Worm (Caenorhabditis elegans): ENCODE data around the gene cest-1.1.

cest-1.1 gene

DNA sequence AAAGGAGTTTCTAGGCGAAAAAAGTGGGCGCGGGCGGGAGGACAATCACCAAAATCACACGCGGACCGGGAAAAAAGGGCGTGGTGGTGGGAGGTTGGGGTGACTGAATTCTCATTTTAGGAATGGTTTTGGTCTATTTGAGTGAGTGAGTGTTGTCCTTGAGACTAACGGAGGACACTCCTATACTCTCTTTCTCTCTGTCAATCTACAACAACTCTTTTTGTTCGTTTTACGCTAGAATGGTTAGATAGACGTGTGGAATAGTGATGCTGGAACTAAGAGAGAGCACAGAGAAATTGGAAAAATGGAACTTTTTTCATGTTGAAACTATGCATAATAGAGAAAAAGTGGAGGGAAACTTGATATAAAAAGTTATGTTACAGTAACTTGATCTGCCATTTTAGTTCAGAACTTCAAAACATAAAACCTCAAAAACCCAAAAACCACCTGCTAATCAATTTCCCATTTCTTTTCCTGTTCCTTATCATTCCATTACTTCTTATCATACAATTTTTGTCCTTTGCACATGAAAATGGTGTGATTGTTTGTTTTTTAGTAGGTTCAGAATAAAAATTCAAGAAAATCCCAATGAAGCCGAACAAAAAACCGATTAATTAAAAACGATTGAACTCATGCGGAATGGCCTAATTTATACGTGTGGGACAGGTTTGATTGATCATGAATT, 31.6 kb downstream of the cest-1.1 start:
- TF ChIP-seq fkh-10 (GFP tag; optimal IDR thresholded peaks at IDR 0.05) = no peak
- TF ChIP-seq madf-5 (GFP tag; IDR thresholded peaks at IDR 0.05) = 0 out of 4 replicates have a peak, but pooled peaks of 1 of the 2 experiments have one; percentile 13
- TF ChIP-seq nhr-77 (tag; optimal IDR thresholded peaks at IDR 0.05) = peak; percentile 48
- TF ChIP-seq lin-1 (GFP tag; IDR thresholded peaks at IDR 0.05) = no peak
- no peak for TF ChIP-seq Y75B8A.6 (GFP tag; IDR thresholded peaks at IDR 0.05)
- TF ChIP-seq duxl-1 (tag; optimal IDR thresholded peaks at IDR 0.05; ENCODE audit: poor library complexity) = no peak
- no peak for TF ChIP-seq unc-62 (GFP tag; optimal IDR thresholded peaks at IDR 0.05 in 1 of 2)
- no peak for TF ChIP-seq unc-62 (tag; optimal IDR thresholded peaks at IDR 0.05)
- no peak for TF ChIP-seq jun-1 (tag; optimal IDR thresholded peaks at IDR 0.05)
- no peak for TF ChIP-seq nhr-237 (tag; optimal IDR thresholded peaks at IDR 0.05)
- TF ChIP-seq zag-1 (tag; optimal IDR thresholded peaks at IDR 0.05) = no peak
- TF ChIP-seq ztf-7 (tag; optimal IDR thresholded peaks at IDR 0.05) = no peak
- no peak for TF ChIP-seq daf-19 (GFP tag; conservative IDR thresholded peaks at IDR 0.05)
- TF ChIP-seq ceh-82 (tag; optimal IDR thresholded peaks at IDR 0.05) = no peak
- TF ChIP-seq cey-2 (tag; optimal IDR thresholded peaks at IDR 0.05; ENCODE audit: borderline replicate concordance, insufficient read depth) = no peak
- TF ChIP-seq spr-1 (tag; optimal IDR thresholded peaks at IDR 0.05) = no peak
- TF ChIP-seq skn-1 (tag; optimal IDR thresholded peaks at IDR 0.05) = no peak
- TF ChIP-seq R02D3.7 (tag; optimal IDR thresholded peaks at IDR 0.05) = no peak
- TF ChIP-seq arid-1 (GFP tag; conservative IDR thresholded peaks at IDR 0.05) = no peak
- no peak for TF ChIP-seq lin-38 (GFP tag; IDR thresholded peaks at IDR 0.05)
- TF ChIP-seq lir-3 (tag; optimal IDR thresholded peaks at IDR 0.05) = no peak
- no peak for TF ChIP-seq mdt-29 (GFP tag; IDR thresholded peaks at IDR 0.05)
- peak; percentile 57 for TF ChIP-seq nhr-28 (tag; optimal IDR thresholded peaks at IDR 0.05)
- no peak for TF ChIP-seq Y48G9A.11 (GFP tag; IDR thresholded peaks at IDR 0.05)
- no peak for TF ChIP-seq pha-4 (GFP tag; IDR thresholded peaks at IDR 0.05)
- no peak for TF ChIP-seq pha-4 (tag; optimal IDR thresholded peaks at IDR 0.05)
- no peak for TF ChIP-seq ctbp-1 (GFP tag; IDR thresholded peaks at IDR 0.05)
- TF ChIP-seq snpc-1.2 (GFP tag; IDR thresholded peaks at IDR 0.05) = no peak
- no peak for TF ChIP-seq lim-7 (GFP tag; IDR thresholded peaks at IDR 0.05)
- no peak for TF ChIP-seq ZK337.2 (GFP tag; IDR thresholded peaks at IDR 0.05)
- no peak for TF ChIP-seq fos-1 (tag; optimal IDR thresholded peaks at IDR 0.05)
- TF ChIP-seq aha-1 (tag) = peak; percentile 76
- TF ChIP-seq ceh-32 (tag; optimal IDR thresholded peaks at IDR 0.05; ENCODE audit: poor library complexity) = no peak
- no peak for TF ChIP-seq T20F7.1 (GFP tag; optimal IDR thresholded peaks at IDR 0.05)
- no peak for TF ChIP-seq Y5F2A.4 (GFP tag; optimal IDR thresholded peaks at IDR 0.05)
- no peak for TF ChIP-seq ceh-44 (GFP tag; IDR thresholded peaks at IDR 0.05)
- TF ChIP-seq nhr-25 (tag; optimal IDR thresholded peaks at IDR 0.05; ENCODE audit: borderline replicate concordance, insufficient read depth) = no peak
- TF ChIP-seq nhr-42 (GFP tag; IDR thresholded peaks at IDR 0.05) = no peak
- no peak for TF ChIP-seq mes-2 (tag; optimal IDR thresholded peaks at IDR 0.05; ENCODE audit: poor library complexity, severe bottlenecking)
- no peak for TF ChIP-seq sdz-12 (GFP tag; optimal IDR thresholded peaks at IDR 0.05)
- no peak for TF ChIP-seq vab-7 (GFP tag; IDR thresholded peaks at IDR 0.05)
- no peak for TF ChIP-seq D1046.2 (GFP tag; IDR thresholded peaks at IDR 0.05)
- TF ChIP-seq F44E2.7 (GFP tag; IDR thresholded peaks at IDR 0.05) = no peak
- TF ChIP-seq mxl-3 (GFP tag; optimal IDR thresholded peaks at IDR 0.05) = peak; percentile 12
- no peak for TF ChIP-seq mep-1 (tag; optimal IDR thresholded peaks at IDR 0.05)
- peak; percentile 72 for TF ChIP-seq dmd-6 (GFP tag; IDR thresholded peaks at IDR 0.05)
- no peak for TF ChIP-seq php-3 (GFP tag; IDR thresholded peaks at IDR 0.05)
- TF ChIP-seq daf-8 (GFP tag; IDR thresholded peaks at IDR 0.05) = no peak
- TF ChIP-seq daf-16 (GFP tag; optimal IDR thresholded peaks at IDR 0.05) = no peak
- peak; percentile 58 for TF ChIP-seq daf-16 (tag; optimal IDR thresholded peaks at IDR 0.05)
- TF ChIP-seq hif-1 (tag; optimal IDR thresholded peaks at IDR 0.05) = no peak
